Worm (Caenorhabditis elegans): ENCODE measurements around the gene nhr-227.
"Not testable (repeated sequence)": the region's sequence is repeated elsewhere in the genome, so short reads cannot be mapped to it uniquely, and the experiment has no call there.

DNA sequence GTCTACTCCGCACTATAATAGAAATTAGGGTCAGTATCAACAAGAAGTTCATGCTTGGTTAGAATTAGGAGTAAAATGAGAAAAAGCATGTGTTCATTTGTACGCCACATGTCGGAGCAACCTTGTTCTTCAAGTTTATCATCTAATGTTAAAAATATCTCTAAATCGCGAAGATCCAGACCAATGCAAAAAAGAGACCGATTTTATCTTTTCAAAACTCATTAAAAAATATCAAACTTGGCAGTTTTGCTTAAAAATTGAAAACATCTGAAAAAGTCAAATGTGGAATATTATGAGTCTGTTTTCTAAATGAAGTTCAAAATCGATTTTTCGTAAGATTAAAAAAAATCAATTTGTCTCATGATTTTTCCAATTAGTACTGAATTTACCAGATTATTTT lies 35.8 kb downstream of the nhr-227 start, which contains the start of gene Y19D10B.6:
- TF ChIP-seq tab-1 (GFP tag; IDR thresholded peaks at IDR 0.05); cog-1 (tag; optimal IDR thresholded peaks at IDR 0.05); ztf-23 (GFP tag; IDR thresholded peaks at IDR 0.05); med-1 (GFP tag; optimal IDR thresholded peaks at IDR 0.05; ENCODE audit: insufficient read depth); ztf-29 (GFP tag; IDR thresholded peaks at IDR 0.05); flt-1 (GFP tag; IDR thresholded peaks at IDR 0.05); ref-1 (GFP tag; conservative IDR thresholded peaks at IDR 0.05); klf-2 (GFP tag; conservative IDR thresholded peaks at IDR 0.05): not testable (repeated sequence)

Measured in whole organism, midembryonic.